Fruit fly (Drosophila melanogaster) S2 (cell line): Measurements from ENCODE around the gene vas.

ENCODE experiments used
- CG8478 ChIP-seq: fragments of >200 bp; optimal IDR thresholded peaks from 2 replicates; lab custom pipeline; 2018
- CTCF ChIP-seq, 2 experiments: fragments of >200 bp; optimal IDR thresholded peaks; 2 replicates each; lab custom pipeline; 2018

Gene vas

DNA sequence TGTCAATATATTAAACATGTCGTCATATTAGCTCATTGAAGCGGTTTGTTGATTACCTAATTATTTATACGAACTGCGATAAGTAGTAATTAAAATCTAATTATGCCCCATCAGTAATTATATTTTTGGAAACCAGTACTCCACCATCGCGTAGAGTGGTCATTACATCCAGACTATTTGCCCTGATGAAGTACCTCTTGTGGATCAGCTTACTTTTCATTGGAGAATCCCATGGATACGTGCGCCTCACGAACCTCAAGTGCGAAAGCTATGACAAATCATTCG lies 3.4 kb upstream of the vas start, which contains the start of gene CG33679:
Gene CG33679, plus strand, starts transcription at position 186 of the 285 bp plus-strand sequence.
- no peak for TF ChIP-seq CTCF (optimal IDR thresholded peaks at IDR 0.05; lab: Kevin White, UChicago)
- TF ChIP-seq CG8478 (lab: Kevin White, UChicago): no peak

DNA sequence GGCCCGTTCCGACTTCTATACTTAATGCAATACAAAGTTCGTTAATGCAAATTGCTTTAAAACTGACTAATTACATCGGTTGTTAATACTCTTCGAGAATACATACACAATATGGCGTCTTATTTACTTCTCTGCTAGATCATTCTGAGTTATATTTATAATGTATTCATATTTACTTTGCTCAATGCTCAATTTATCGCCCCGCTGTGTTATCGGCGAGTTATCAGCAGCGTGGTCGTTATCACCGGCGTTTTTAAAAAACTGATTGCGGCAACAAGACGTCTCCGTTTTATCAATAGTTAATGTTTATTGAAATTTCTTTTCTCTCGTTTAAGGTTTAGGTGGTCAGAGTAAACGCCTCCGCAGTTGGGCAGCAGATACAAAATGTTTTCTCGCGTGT lies 2.5 kb upstream of the vas start:
- no peak for TF ChIP-seq CTCF (optimal IDR thresholded peaks at IDR 0.05; lab: Kevin White, UChicago)
- no peak for TF ChIP-seq CG8478 (lab: Kevin White, UChicago)

DNA sequence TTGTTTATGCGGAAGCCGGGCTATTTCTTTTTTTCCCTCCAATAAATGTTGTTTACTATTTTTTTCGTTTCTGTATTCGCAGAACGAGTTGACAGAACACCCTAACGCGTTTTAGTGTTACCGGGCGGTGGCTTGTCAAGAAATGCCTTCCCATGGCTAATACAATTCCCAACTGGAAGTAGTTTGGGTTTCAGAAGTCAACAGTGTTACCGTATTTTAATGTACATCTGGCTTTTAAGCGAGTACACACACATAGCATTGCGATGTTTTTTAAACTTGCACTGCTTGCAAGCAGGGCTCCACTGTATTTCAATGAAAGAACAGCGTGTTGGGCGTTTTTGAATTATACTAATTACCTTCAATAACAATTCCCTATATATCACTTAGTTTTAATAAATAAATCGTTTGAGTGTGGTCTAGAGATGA lies 863 bp upstream of the vas start, which contains the start of gene TfIIS:
Gene TfIIS, minus strand, starts transcription at position 178 of the 426 bp plus-strand sequence.
- TF ChIP-seq CTCF (optimal IDR thresholded peaks at IDR 0.05; lab: Kevin White, UChicago): peak; percentile 83 to 84
- no peak for TF ChIP-seq CG8478 (lab: Kevin White, UChicago)

DNA sequence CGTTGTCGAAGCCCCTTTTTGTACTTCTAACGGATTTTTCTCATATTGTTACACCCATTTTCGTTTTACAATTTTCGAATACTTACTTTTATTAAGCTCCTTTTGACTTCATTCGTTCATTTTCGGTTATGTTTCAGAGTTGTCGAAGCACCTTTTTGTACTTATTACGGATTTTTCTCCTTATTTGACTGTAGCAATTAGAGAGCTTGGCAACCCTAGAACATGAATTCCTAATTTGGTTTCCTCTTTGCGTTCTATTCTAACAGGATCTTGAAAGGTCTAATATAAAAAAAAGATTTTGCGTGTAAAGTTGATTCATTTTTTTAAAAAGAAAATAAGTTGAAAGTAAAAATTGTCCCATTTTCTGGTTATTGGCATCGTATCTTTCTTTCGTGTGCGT lies 639 bp downstream of the vas start:
- no peak for TF ChIP-seq CTCF (optimal IDR thresholded peaks at IDR 0.05; lab: Kevin White, UChicago)

DNA sequence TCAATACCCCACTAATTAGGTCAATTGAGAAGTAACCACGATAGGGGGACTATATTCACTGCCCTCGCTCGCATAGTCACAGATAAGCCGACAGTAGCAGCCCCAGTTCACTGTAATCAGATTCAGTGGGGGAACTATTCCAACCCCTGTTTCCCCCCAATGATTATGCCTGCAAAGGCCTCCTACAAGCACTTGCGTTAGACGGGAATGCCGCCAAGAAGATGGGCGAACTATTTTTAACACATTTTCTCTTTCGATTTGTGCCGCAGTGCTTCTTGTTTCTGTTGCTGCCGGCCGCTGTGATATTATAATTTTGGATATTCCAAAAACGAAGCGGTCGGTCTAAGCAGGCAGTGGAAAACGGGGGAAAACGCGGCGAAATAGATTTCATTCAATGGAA lies 4.2 kb downstream of the vas start:
- no peak for TF ChIP-seq CG8478 (lab: Kevin White, UChicago)
- TF ChIP-seq CTCF (optimal IDR thresholded peaks at IDR 0.05; lab: Kevin White, UChicago): no peak

DNA sequence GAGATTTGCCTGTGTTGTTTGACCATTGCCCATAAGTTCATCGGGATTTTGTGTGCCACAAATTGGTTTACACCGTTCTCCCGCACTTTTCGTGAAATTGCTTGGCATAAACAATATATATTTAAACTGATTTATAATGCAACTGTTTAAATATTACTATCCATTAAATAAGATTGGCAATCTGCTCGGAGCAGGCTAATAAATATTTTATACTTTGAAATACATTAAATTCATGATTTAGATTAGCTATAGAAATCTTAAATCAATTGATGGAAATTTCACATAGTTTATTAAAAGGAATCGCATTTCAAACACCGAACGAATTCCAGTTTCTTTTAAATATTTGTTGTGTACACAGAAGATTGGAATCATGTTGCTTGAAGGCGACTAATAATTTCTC lies 4.7 kb downstream of the vas start:
- TF ChIP-seq CTCF (optimal IDR thresholded peaks at IDR 0.05; lab: Kevin White, UChicago): no peak
- no peak for TF ChIP-seq CG8478 (lab: Kevin White, UChicago)

DNA sequence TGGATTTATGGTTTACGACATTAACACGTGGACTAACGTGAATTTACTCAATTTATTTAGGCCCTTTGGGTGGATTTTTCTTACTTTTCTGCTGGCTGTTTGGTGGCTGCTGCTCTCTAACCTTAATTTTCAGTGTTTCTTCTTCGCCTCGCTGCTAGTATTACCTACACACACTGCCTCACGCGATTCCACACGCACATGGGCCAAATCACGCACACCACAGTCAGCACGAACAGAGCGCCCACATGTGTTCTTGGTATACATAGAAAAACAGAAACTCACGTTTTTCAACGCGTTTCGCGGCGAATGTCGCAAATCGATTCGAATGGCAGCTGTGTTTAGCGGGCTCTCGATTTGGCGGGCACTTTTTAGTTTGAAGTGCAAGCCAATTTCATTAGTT lies 6.4 kb downstream of the vas start:
- TF ChIP-seq CG8478 (lab: Kevin White, UChicago) (no peak), CTCF (optimal IDR thresholded peaks at IDR 0.05; lab: Kevin White, UChicago) (peak in 1 of 2 experiments; percentile 23)

DNA sequence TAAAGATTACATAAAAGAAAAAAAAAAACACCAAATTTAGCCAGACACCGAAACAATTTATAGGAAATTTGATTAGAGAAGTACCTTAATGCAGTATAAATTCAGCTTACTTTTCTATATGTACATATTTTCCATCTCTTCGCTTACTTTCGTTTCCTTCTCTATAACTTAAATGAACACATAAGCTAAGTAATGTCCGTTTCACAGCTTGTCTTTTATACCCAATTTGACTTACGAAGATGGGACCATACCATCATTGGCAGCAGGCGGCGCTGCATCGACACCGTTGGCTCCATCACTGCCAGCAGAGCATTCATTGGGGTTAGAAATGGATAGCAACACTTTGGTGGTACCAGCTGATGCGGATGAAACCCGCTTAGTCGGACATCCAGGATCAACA lies 8.8 kb downstream of the vas start, which contains the start of gene vig:
Gene vig, minus strand, starts transcription at position 101 of the 400 bp plus-strand sequence.
- TF ChIP-seq CG8478 (lab: Kevin White, UChicago) (no peak), CTCF (optimal IDR thresholded peaks at IDR 0.05; lab: Kevin White, UChicago) (no peak)

DNA sequence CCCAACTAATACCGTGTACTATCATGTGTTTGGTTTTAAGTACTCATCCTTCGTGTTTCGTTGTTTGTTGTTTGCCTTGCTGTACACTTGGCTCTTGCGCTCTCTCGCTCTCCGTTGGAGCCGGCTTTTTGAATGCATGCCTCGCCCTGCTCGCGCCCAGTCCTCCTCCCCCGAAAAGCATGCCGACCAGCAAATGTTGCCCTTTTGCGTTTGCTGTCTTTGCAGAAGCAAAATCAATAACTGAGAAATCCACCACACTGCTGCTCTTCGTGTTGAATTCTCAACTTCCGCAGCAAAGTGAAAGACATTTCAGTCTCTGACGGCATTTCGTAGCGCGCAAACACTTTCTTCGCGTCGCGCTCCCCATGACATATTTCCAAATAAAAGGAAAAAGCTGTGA lies 13.0 kb downstream of the vas start, which contains the start of gene wwk:
Gene wwk, plus strand, starts transcription at position 312 of the 400 bp plus-strand sequence.
- TF ChIP-seq CG8478 (lab: Kevin White, UChicago) (no peak), CTCF (optimal IDR thresholded peaks at IDR 0.05; lab: Kevin White, UChicago) (no peak)

DNA sequence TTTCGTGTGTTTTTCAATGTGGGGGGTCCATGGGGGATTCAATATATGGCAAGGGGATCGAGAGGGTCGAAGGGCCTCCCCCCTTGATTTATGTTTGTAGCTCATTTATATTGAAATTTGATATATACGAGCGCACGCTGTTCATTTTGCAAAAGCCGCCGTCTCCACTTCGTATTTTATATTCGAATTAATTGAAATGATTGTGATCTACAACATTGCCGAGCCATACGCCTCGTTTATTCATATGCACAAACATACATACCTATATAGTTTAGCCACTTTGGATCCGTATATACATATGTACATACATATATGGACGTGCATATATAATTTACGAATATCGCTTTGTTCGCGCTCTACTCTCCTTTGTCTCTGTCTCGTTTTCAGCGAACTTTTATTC lies 44.6 kb downstream of the vas start:
- no peak for TF ChIP-seq CTCF (optimal IDR thresholded peaks at IDR 0.05; lab: Kevin White, UChicago)
- TF ChIP-seq CG8478 (lab: Kevin White, UChicago): no peak

DNA sequence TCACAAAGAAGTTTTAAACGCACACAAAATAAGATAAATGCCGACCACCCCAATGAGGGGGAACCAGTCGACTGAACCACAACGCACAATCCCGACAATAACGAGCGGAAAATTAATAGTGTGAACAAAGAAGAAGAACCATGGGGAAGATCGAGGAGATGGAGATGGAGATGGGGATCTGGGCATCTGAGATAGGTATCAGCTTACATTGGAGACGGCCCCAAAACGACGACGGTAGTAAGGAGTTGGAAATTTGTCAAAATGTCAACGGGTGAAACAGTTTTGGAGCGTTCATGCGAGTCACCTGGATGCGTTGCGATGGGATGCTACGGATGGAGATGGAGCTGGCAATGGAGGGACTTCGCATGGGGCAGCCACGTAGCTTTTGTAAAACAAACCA lies 45.8 kb downstream of the vas start:
- TF ChIP-seq CG8478 (lab: Kevin White, UChicago): no peak
- TF ChIP-seq CTCF (optimal IDR thresholded peaks at IDR 0.05; lab: Kevin White, UChicago): no peak

DNA sequence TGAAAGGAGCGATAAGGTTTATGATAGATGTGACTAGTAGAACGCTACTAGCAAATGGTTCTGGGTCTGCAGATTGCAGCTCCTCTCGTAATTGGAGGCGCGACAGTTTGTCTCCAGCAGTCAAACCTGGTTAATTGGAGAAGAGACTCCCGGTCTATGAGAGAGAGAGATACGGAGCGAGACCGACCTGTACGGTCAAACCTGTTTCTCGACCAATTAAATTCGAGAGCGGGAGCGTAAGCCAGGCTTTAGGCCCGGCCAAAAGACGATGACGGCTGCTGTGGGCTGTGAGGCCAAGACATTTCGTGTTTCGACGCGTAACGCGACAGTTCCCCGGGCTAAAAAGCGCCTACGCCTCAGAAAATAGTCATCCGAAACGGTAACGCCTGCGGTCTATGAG lies 47.7 kb downstream of the vas start, which contains the start of gene CG15269:
Gene CG15269, plus strand, starts transcription at position 261 of the 400 bp plus-strand sequence.
- TF ChIP-seq CTCF (optimal IDR thresholded peaks at IDR 0.05; lab: Kevin White, UChicago): no peak
- TF ChIP-seq CG8478 (lab: Kevin White, UChicago): no peak

DNA sequence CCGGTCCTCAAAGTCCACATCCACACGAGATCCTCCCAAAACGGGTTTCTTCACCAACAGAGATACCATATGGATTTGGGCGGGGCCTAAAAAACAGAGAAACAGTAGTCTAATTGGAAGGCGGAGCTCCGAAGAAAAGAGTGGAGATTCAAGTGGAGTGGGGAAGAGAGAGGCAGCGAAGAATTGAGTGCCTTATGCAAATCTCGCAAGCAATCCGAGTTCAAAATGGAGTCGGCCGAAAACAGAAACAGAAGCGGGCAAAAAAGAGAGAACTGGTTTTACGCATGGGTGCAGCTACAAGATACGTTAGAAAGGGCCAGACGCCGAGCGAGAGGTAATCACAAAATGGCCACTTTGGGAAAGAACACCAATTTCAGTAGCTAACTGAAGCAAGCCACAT lies 49.8 kb downstream of the vas start:
- TF ChIP-seq CTCF (optimal IDR thresholded peaks at IDR 0.05; lab: Kevin White, UChicago): no peak
- no peak for TF ChIP-seq CG8478 (lab: Kevin White, UChicago)

DNA sequence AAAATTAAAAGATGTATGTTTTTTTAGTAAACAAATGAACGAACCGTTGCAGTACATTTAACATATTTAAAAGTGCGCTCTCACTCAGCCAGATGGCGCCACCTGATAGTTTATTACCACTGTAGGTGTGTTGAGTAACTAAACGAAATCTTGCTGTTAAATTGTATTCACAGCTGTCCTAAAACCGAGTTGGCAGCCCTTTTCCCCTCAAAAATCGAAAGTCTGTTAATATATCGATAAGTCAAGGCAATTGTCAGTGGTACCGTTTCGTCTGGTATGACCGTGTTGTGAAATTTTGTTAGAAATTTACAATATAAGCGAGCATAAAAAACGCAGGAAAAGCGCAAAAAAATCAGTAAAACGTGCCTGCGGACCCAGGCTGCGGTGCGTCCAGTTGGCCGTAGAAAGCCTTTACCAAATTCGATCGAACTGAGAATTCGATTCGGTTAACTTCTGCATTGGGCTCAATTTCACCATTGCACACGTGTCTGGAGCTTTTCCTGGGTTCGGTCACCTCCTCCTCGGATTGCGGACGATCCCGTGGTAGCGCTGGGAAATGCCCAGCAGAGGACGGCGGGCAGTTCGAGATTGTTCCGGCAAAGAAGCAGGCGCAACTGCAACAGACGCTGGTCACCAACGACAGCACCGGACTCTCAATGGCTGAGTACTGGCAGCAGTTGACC lies 51.9 kb downstream of the vas start, which contains the start of gene stc:
Gene stc, plus strand, starts transcription at position 247 of the 683 bp plus-strand sequence.
- TF ChIP-seq CG8478 (lab: Kevin White, UChicago) (no peak), CTCF (optimal IDR thresholded peaks at IDR 0.05; lab: Kevin White, UChicago) (peak; percentile 94 to 96)

DNA sequence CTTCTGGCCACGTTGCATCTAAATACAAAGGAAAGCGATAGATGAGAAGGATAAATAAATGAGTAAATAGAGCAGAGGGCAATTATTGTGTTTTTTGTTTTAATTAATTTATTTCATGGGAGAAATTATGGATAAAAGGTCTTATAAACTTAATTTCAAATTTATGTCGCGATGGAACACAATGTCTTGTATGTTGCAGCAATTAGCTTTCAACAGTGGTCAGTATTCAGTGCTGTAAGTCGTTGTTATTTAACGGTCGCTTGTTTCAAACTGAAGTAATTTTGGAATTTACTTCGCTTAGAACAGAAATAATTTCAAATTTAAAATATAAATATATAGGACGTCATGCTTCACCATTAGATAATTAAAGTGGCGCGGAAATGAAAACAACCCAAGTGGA lies 56.5 kb downstream of the vas start:
- TF ChIP-seq CG8478 (lab: Kevin White, UChicago): no peak
- no peak for TF ChIP-seq CTCF (optimal IDR thresholded peaks at IDR 0.05; lab: Kevin White, UChicago)

DNA sequence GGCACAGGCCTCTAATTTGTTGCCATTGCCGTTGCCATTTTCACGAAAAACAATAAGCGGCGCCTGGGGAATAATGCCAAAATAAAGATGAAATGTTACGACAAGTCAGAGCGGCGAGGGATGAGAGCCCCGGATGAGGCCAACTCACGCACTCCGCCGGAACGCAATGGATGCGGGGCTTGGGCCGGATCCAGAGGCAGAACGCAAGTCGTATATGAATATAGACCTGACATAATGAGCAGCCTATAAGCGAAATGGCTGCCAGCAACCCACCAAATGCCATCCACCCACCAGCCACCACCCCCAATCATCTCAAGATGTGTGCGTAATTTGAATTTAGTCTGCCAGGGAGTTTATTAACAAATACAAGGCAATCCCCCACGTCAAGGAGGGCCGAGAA lies 57.1 kb downstream of the vas start:
- TF ChIP-seq CG8478 (lab: Kevin White, UChicago) (no peak), CTCF (optimal IDR thresholded peaks at IDR 0.05; lab: Kevin White, UChicago) (no peak)
